Fruit fly (Drosophila melanogaster) whole organism, embryonic: Measurements from ENCODE around the gene CG46310.
A peak's percentile ranks its signal among the peaks of the same experiment; 100 is the strongest.

Experiments
- Ada2b ChIP-seq: fragments of 200-800 bp; sonication (Bioruptor generic); IDR thresholded peaks from 2 replicates; pipeline ENCODE4 v1.3.6; 2022; ENCODE audit warnings: missing biosample characterization, missing genetic modification characterization
- CG10147 ChIP-seq: fragments of 200-800 bp; sonication (Bioruptor generic); optimal IDR thresholded peaks from 2 replicates; lab custom pipeline; 2019; ENCODE audit warnings: missing biosample characterization, mild to moderate bottlenecking, missing genetic modification characterization, moderate library complexity
- CG10321 ChIP-seq: fragments of 200-800 bp; sonication (Bioruptor generic); IDR thresholded peaks from 2 replicates; pipeline ENCODE4 v1.3.6; 2022; ENCODE audit warnings: missing biosample characterization, missing genetic modification characterization
- CG10462 ChIP-seq: fragments of 200-800 bp; sonication (Bioruptor generic); optimal IDR thresholded peaks from 2 replicates; lab custom pipeline; 2016; ENCODE audit warnings: missing biosample characterization, missing genetic modification characterization
- CG11560 ChIP-seq: fragments of 200-800 bp; sonication (Bioruptor generic); IDR thresholded peaks from 3 replicates; pipeline ENCODE4 v1.3.6; 2022; ENCODE audit warnings: missing biosample characterization, missing genetic modification characterization
- CG12659 ChIP-seq: fragments of 200-800 bp; sonication (Bioruptor generic); optimal IDR thresholded peaks from 3 replicates; lab custom pipeline; 2017; ENCODE audit warnings: mild to moderate bottlenecking, missing biosample characterization, missing genetic modification reagents, missing genetic modification characterization
- CG13894 ChIP-seq: fragments of 200-800 bp; sonication (Bioruptor generic); optimal IDR thresholded peaks from 3 replicates; lab custom pipeline; 2018; ENCODE audit warnings: missing biosample characterization, mild to moderate bottlenecking, missing genetic modification characterization, moderate library complexity
- CG17359 ChIP-seq: fragments of 200-800 bp; sonication (Bioruptor generic); optimal IDR thresholded peaks from 3 replicates; lab custom pipeline; 2018; ENCODE audit warnings: missing biosample characterization, mild to moderate bottlenecking, missing genetic modification characterization, moderate library complexity
- CG17612 ChIP-seq: fragments of 200-800 bp; sonication (Bioruptor generic); IDR thresholded peaks from 2 replicates; pipeline ENCODE4 v1.3.6; 2022; ENCODE audit warnings: missing biosample characterization, missing genetic modification characterization
- CG17912 ChIP-seq: fragments of 200-800 bp; sonication (Bioruptor generic); optimal IDR thresholded peaks from 2 replicates; lab custom pipeline; 2018; ENCODE audit warnings: missing biosample characterization, mild to moderate bottlenecking, missing genetic modification characterization
- CG18011 ChIP-seq: fragments of 200-800 bp; sonication (Bioruptor generic); optimal IDR thresholded peaks from 2 replicates; lab custom pipeline; 2017; ENCODE audit warnings: missing biosample characterization, missing genetic modification characterization, mild to moderate bottlenecking, moderate library complexity, missing genotype
- CG18764 ChIP-seq: fragments of 200-800 bp; sonication (Bioruptor generic); optimal IDR thresholded peaks from 3 replicates; lab custom pipeline; 2016; ENCODE audit warnings: missing biosample characterization, missing genetic modification characterization
- CG3065 ChIP-seq: fragments of 200-800 bp; sonication (Bioruptor generic); optimal IDR thresholded peaks from 2 replicates; lab custom pipeline; 2016; ENCODE audit warnings: missing biosample characterization, missing genetic modification characterization
- CG31388 ChIP-seq: fragments of 200-800 bp; sonication (Bioruptor generic); optimal IDR thresholded peaks from 2 replicates; lab custom pipeline; 2016; ENCODE audit warnings: missing biosample characterization, missing genetic modification characterization
- CG3281 ChIP-seq: fragments of 200-800 bp; sonication (Bioruptor generic); optimal IDR thresholded peaks from 3 replicates; lab custom pipeline; 2017; ENCODE audit warnings: missing biosample characterization, mild to moderate bottlenecking, missing genetic modification characterization
- CG4328 ChIP-seq: fragments of 200-800 bp; sonication (Bioruptor generic); optimal IDR thresholded peaks from 3 replicates; lab custom pipeline; 2017; ENCODE audit warnings: missing biosample characterization, missing genetic modification reagents, missing genetic modification characterization
- CG4360 ChIP-seq: fragments of 200-800 bp; sonication (Bioruptor generic); IDR thresholded peaks from 2 replicates; pipeline ENCODE4 v1.3.6; 2022; ENCODE audit warnings: missing biosample characterization, missing genetic modification characterization
- CG4424 ChIP-seq: fragments of 200-800 bp; sonication (Bioruptor generic); optimal IDR thresholded peaks from 3 replicates; lab custom pipeline; 2016; ENCODE audit warnings: missing biosample characterization, missing genetic modification characterization
- CG5180 ChIP-seq: fragments of 200-800 bp; sonication (Bioruptor generic); optimal IDR thresholded peaks from 3 replicates; lab custom pipeline; 2017; ENCODE audit warnings: missing biosample characterization, missing genetic modification characterization, mild to moderate bottlenecking, moderate library complexity, missing genetic modification reagents
- CG6791 ChIP-seq: fragments of 200-800 bp; sonication (Bioruptor generic); IDR thresholded peaks from 3 replicates; pipeline ENCODE4 v1.3.6; 2022; ENCODE audit warnings: missing biosample characterization, missing genetic modification characterization; ENCODE audit not compliant: partially characterized antibody
- CG7372 ChIP-seq: fragments of 200-800 bp; sonication (Bioruptor generic); IDR thresholded peaks from 2 replicates; pipeline ENCODE4 v1.3.6; 2022; ENCODE audit warnings: missing biosample characterization, missing genetic modification characterization
- CG8924 ChIP-seq: fragments of 200-800 bp; optimal IDR thresholded peaks from 3 replicates; lab custom pipeline; 2019; ENCODE audit warnings: missing biosample characterization, mild to moderate bottlenecking, missing genetic modification characterization, moderate library complexity
- Dip2 ChIP-seq: fragments of 200-800 bp; sonication (Bioruptor generic); IDR thresholded peaks from 2 replicates; pipeline ENCODE4 v1.3.6; 2022; ENCODE audit warnings: missing biosample characterization, missing genetic modification characterization
- HLH3B ChIP-seq: fragments of 200-800 bp; sonication (Bioruptor generic); IDR thresholded peaks from 2 replicates; pipeline ENCODE4 v1.3.6; 2022; ENCODE audit warnings: missing biosample characterization, missing genetic modification characterization
- HLH4C ChIP-seq: fragments of 200-800 bp; sonication (Bioruptor generic); IDR thresholded peaks from 3 replicates; pipeline ENCODE4 v1.3.6; 2022; ENCODE audit warnings: missing biosample characterization, missing genetic modification characterization; ENCODE audit not compliant: partially characterized antibody
- MTF-1 ChIP-seq: fragments of 200-800 bp; sonication (Bioruptor generic); optimal IDR thresholded peaks from 2 replicates; lab custom pipeline; 2018; ENCODE audit warnings: missing biosample characterization, mild to moderate bottlenecking, missing genetic modification characterization, borderline replicate concordance
- Mes4 ChIP-seq: fragments of 200-800 bp; sonication (Bioruptor generic); optimal IDR thresholded peaks from 2 replicates; lab custom pipeline; 2016; ENCODE audit warnings: missing biosample characterization, missing genetic modification characterization
- NK7.1 ChIP-seq: fragments of 200-800 bp; sonication (Bioruptor generic); optimal IDR thresholded peaks from 3 replicates; lab custom pipeline; 2016; ENCODE audit warnings: missing biosample characterization, missing genetic modification characterization
- Nf-YA ChIP-seq: fragments of 200-800 bp; sonication (Bioruptor generic); IDR thresholded peaks from 2 replicates; pipeline ENCODE4 v1.3.6; 2022; ENCODE audit warnings: missing biosample characterization, missing genetic modification characterization
- Oli ChIP-seq: fragments of 200-800 bp; sonication (Bioruptor generic); optimal IDR thresholded peaks from 2 replicates; lab custom pipeline; 2018; ENCODE audit warnings: missing biosample characterization, mild to moderate bottlenecking, missing genetic modification characterization, moderate library complexity
- TFAM ChIP-seq: fragments of 200-800 bp; sonication (Bioruptor generic); optimal IDR thresholded peaks from 2 replicates; lab custom pipeline; 2017; ENCODE audit warnings: missing biosample characterization, missing genetic modification characterization, inconsistent platforms
- aop ChIP-seq: fragments of 200-800 bp; sonication (Bioruptor generic); IDR thresholded peaks from 2 replicates; pipeline ENCODE4 v1.3.6; 2022; ENCODE audit warnings: missing biosample characterization, missing genetic modification characterization
- ara ChIP-seq: fragments of 200-800 bp; sonication (Bioruptor generic); IDR thresholded peaks from 2 replicates; pipeline ENCODE4 v1.3.6; 2022; ENCODE audit warnings: missing biosample characterization, missing genetic modification characterization
- ato ChIP-seq: fragments of 200-800 bp; sonication (Bioruptor generic); IDR thresholded peaks from 2 replicates; pipeline ENCODE4 v1.3.6; 2022; ENCODE audit warnings: missing biosample characterization, missing genetic modification characterization; ENCODE audit not compliant: partially characterized antibody
- ci ChIP-seq: fragments of 200-800 bp; sonication (Bioruptor generic); IDR thresholded peaks from 3 replicates; pipeline ENCODE4 v1.3.6; 2022; ENCODE audit warnings: missing biosample characterization, missing genetic modification characterization
- crp ChIP-seq, 2 experiments: fragments of 200-800 bp; sonication (Bioruptor generic); optimal IDR thresholded peaks; 2 replicates in 1 of 2; 3 replicates in 1 of 2; lab custom pipeline; 2017; ENCODE audit warnings: missing biosample characterization in 2 of 2, missing genetic modification characterization in 2 of 2, mild to moderate bottlenecking in 1 of 2, moderate library complexity in 1 of 2
- grau ChIP-seq: fragments of 200-800 bp; optimal IDR thresholded peaks from 3 replicates; lab custom pipeline; 2019; ENCODE audit warnings: missing biosample characterization, mild to moderate bottlenecking, missing genetic modification characterization, moderate library complexity
- grn ChIP-seq: fragments of 200-800 bp; sonication (Bioruptor generic); optimal IDR thresholded peaks from 3 replicates; lab custom pipeline; 2017; ENCODE audit warnings: missing biosample characterization, missing genetic modification characterization
- ham ChIP-seq: fragments of 200-800 bp; sonication (Bioruptor generic); IDR thresholded peaks from 2 replicates; pipeline ENCODE4 v1.3.6; 2022; ENCODE audit warnings: missing biosample characterization, missing genetic modification characterization
- kah ChIP-seq: fragments of 200-800 bp; sonication (Bioruptor generic); optimal IDR thresholded peaks from 2 replicates; lab custom pipeline; 2018; ENCODE audit warnings: missing biosample characterization, mild to moderate bottlenecking, missing genetic modification characterization
- kni ChIP-seq: fragments of 200-800 bp; sonication (Bioruptor generic); optimal IDR thresholded peaks from 3 replicates; lab custom pipeline; 2017; ENCODE audit warnings: mild to moderate bottlenecking, missing biosample characterization, missing genetic modification reagents, missing genetic modification characterization
- otp ChIP-seq: fragments of 200-800 bp; sonication (Bioruptor generic); IDR thresholded peaks from 3 replicates; pipeline ENCODE4, ENCODE4 v1.3.6; 2022; ENCODE audit warnings: missing biosample characterization, missing genetic modification characterization
- pho ChIP-seq: fragments of 200-800 bp; sonication (Bioruptor generic); optimal IDR thresholded peaks from 2 replicates; lab custom pipeline; 2016; ENCODE audit warnings: missing biosample characterization, missing genetic modification characterization
- phol ChIP-seq: fragments of 200-800 bp; sonication (Bioruptor generic); optimal IDR thresholded peaks from 3 replicates; lab custom pipeline; 2018; ENCODE audit warnings: missing biosample characterization, mild to moderate bottlenecking, missing genetic modification characterization, moderate library complexity
- scrt ChIP-seq: fragments of 200-800 bp; sonication (Bioruptor generic); optimal IDR thresholded peaks from 2 replicates; lab custom pipeline; 2018; ENCODE audit warnings: missing biosample characterization, mild to moderate bottlenecking, missing genetic modification characterization, moderate library complexity
- so ChIP-seq: fragments of 200-800 bp; sonication (Bioruptor generic); IDR thresholded peaks from 3 replicates; pipeline ENCODE4 v1.3.6; 2022; ENCODE audit warnings: missing biosample characterization, missing genetic modification characterization
- sr ChIP-seq: fragments of 200-800 bp; sonication (Bioruptor generic); IDR thresholded peaks from 3 replicates; pipeline ENCODE4 v1.3.6; 2022; ENCODE audit warnings: missing biosample characterization, missing genetic modification characterization
- tap ChIP-seq: fragments of 200-800 bp; optimal IDR thresholded peaks from 3 replicates; lab custom pipeline; 2019; ENCODE audit warnings: missing biosample characterization, mild to moderate bottlenecking, missing genetic modification characterization, moderate library complexity
- toy ChIP-seq: fragments of 200-800 bp; sonication (Bioruptor generic); IDR thresholded peaks from 2 replicates; pipeline ENCODE4 v1.3.6; 2022; ENCODE audit warnings: missing biosample characterization, missing genetic modification characterization
- z ChIP-seq: fragments of 200-800 bp; sonication (Bioruptor generic); IDR thresholded peaks from 3 replicates; pipeline ENCODE4 v1.3.6; 2022; ENCODE audit warnings: missing biosample characterization, missing genetic modification characterization

Gene CG46310

dm6 chr3R:23191108-23191771 lies 17.6 kb downstream of the CG46310 start (continued):
- TF ChIP-seq CG13894 (tag; lab: Kevin White, UChicago) (no peak), TFAM (GFP tag; lab: Kevin White, UChicago) (no peak), CG7372 (GFP tag; lab: Robert Waterston, UW) (0 out of 2 replicates have a peak, but pooled peaks have one; percentile 25), phol (no peak), CG17612 (no peak), CG17912 (GFP tag; lab: Kevin White, UChicago) (no peak), ci (GFP tag; lab: Robert Waterston, UW) (0 out of 3 replicates have a peak, but pooled peaks have one; percentile 46), CG6791 (GFP tag; lab: Robert Waterston, UW) (no peak), CG5180 (GFP tag; lab: Kevin White, UChicago) (peak; percentile 34), CG4328 (no peak), MTF-1 (GFP tag; lab: Kevin White, UChicago) (no peak), CG10462 (GFP tag; lab: Kevin White, UChicago) (no peak), kah (GFP tag; lab: Kevin White, UChicago) (no peak), toy (GFP tag; lab: Robert Waterston, UW) (no peak), sr (GFP tag; lab: Robert Waterston, UW) (no peak), CG31388 (no peak), Dip2 (GFP tag; lab: Robert Waterston, UW) (no peak), grn (GFP tag; lab: Kevin White, UChicago) (no peak), ham (no peak), CG17359 (tag; lab: Kevin White, UChicago) (peak; percentile 2), NK7.1 (no peak), CG4424 (GFP tag; lab: Kevin White, UChicago) (peak; percentile 2), CG3065 (GFP tag; lab: Kevin White, UChicago) (no peak), scrt (no peak), CG4360 (GFP tag; lab: Robert Waterston, UW) (0 out of 2 replicates have a peak, but pooled peaks have one; percentile 37), HLH3B (GFP tag; lab: Robert Waterston, UW) (peak; percentile 8; the same call in 1 of the 2 replicates), Mes4 (GFP tag; lab: Kevin White, UChicago) (no peak), HLH4C (GFP tag; lab: Robert Waterston, UW) (no peak; the same call in 2 of the 3 replicates), ato (GFP tag; lab: Robert Waterston, UW) (no peak), CG12659 (GFP tag; lab: Kevin White, UChicago) (peak; percentile 26), z (GFP tag; lab: Robert Waterston, UW) (peak; percentile 98), Oli (tag; lab: Kevin White, UChicago) (peak; percentile 13), Ada2b (GFP tag; lab: Robert Waterston, UW) (peak; percentile 51; the same call in 1 of the 2 replicates), CG18011 (GFP tag; lab: Kevin White, UChicago) (no peak), so (GFP tag; lab: Robert Waterston, UW) (no peak), CG3281 (GFP tag; lab: Kevin White, UChicago) (peak; percentile 56), CG10147 (peak; percentile 3), CG8924 (no peak), CG11560 (tag; lab: Robert Waterston, UW) (no peak), crp (GFP tag; optimal IDR thresholded peaks at IDR 0.05; lab: Kevin White, UChicago) (no peak), kni (no peak), grau (peak; percentile 51), CG18764 (GFP tag; lab: Kevin White, UChicago) (no peak), otp (GFP tag; lab: Robert Waterston, UW) (no peak), CG10321 (no peak), ara (GFP tag; lab: Robert Waterston, UW) (no peak), pho (GFP tag; lab: Kevin White, UChicago) (no peak), tap (tag; lab: Kevin White, UChicago) (no peak), aop (GFP tag; lab: Robert Waterston, UW) (no peak), Nf-YA (GFP tag; lab: Robert Waterston, UW) (no peak)
